Fruit fly (Drosophila melanogaster) whole organism, embryonic: ENCODE data around the gene CG13912.
A peak's percentile ranks its signal among the peaks of the same experiment; 100 is the strongest.

Source experiments
- Abd-B ChIP-seq: fragments of 200-800 bp; sonication (Bioruptor generic); optimal IDR thresholded peaks from 2 replicates; lab custom pipeline; 2018; ENCODE audit warnings: missing biosample characterization, mild to moderate bottlenecking, missing genetic modification characterization, moderate library complexity
- Adf1 ChIP-seq: fragments of 200-800 bp; sonication (Bioruptor generic); IDR thresholded peaks from 2 replicates; pipeline ENCODE4 v1.3.6; 2022; ENCODE audit warnings: missing biosample characterization, missing genetic modification characterization
- Antp ChIP-seq: fragments of 200-800 bp; sonication (Bioruptor generic); optimal IDR thresholded peaks from 3 replicates; lab custom pipeline; 2016; ENCODE audit warnings: missing biosample characterization, missing genetic modification characterization
- Atf-2 ChIP-seq: fragments of 200-800 bp; sonication (Bioruptor generic); optimal IDR thresholded peaks from 2 replicates; lab custom pipeline; 2016; ENCODE audit warnings: missing biosample characterization, missing genetic modification characterization
- CG10979 ChIP-seq: fragments of 200-800 bp; sonication (Bioruptor generic); optimal IDR thresholded peaks from 2 replicates; lab custom pipeline; 2018; ENCODE audit warnings: missing biosample characterization, mild to moderate bottlenecking, missing genetic modification characterization, moderate library complexity
- CG11093 ChIP-seq: fragments of 200-800 bp; sonication (Bioruptor generic); IDR thresholded peaks from 3 replicates; pipeline ENCODE4 v1.3.6; 2022; ENCODE audit warnings: missing biosample characterization, missing genetic modification characterization
- CG13287 ChIP-seq: fragments of 200-800 bp; sonication (Bioruptor generic); IDR thresholded peaks from 2 replicates; pipeline ENCODE4 v1.3.6; 2022; ENCODE audit warnings: missing biosample characterization, missing genetic modification characterization; ENCODE audit not compliant: partially characterized antibody
- CG13775 ChIP-seq: fragments of 200-800 bp; sonication (Bioruptor generic); optimal IDR thresholded peaks from 3 replicates; lab custom pipeline; 2017; ENCODE audit warnings: missing biosample characterization, mild to moderate bottlenecking, missing genetic modification characterization
- CG14441 ChIP-seq: fragments of 200-800 bp; sonication (Bioruptor generic); IDR thresholded peaks from 2 replicates; pipeline ENCODE4 v1.3.6; 2022; ENCODE audit warnings: missing biosample characterization, missing genetic modification characterization
- CG18011 ChIP-seq: fragments of 200-800 bp; sonication (Bioruptor generic); optimal IDR thresholded peaks from 2 replicates; lab custom pipeline; 2017; ENCODE audit warnings: missing biosample characterization, missing genetic modification characterization, mild to moderate bottlenecking, moderate library complexity, missing genotype
- CG1832 ChIP-seq: fragments of 200-800 bp; sonication (Bioruptor generic); optimal IDR thresholded peaks from 2 replicates; lab custom pipeline; 2017; ENCODE audit warnings: missing biosample characterization, mild to moderate bottlenecking, missing genetic modification characterization, inconsistent platforms
- CG2712 ChIP-seq: fragments of 200-800 bp; optimal IDR thresholded peaks from 3 replicates; lab custom pipeline; 2019; ENCODE audit warnings: missing biosample characterization, mild to moderate bottlenecking, missing genetic modification characterization, moderate library complexity
- CG34422 ChIP-seq: fragments of 200-800 bp; sonication (Bioruptor generic); IDR thresholded peaks from 3 replicates; pipeline ENCODE4 v1.3.6; 2022; ENCODE audit warnings: missing biosample characterization, missing genetic modification characterization
- CG3995 ChIP-seq: fragments of 200-800 bp; sonication (Bioruptor generic); optimal IDR thresholded peaks from 3 replicates; lab custom pipeline; 2016; ENCODE audit warnings: missing biosample characterization, missing genetic modification characterization
- CG4360 ChIP-seq: fragments of 200-800 bp; sonication (Bioruptor generic); IDR thresholded peaks from 2 replicates; pipeline ENCODE4 v1.3.6; 2022; ENCODE audit warnings: missing biosample characterization, missing genetic modification characterization
- CG6689 ChIP-seq: fragments of 200-800 bp; sonication (Bioruptor generic); IDR thresholded peaks from 2 replicates; pipeline ENCODE4 v1.3.6; 2022; ENCODE audit warnings: missing biosample characterization, missing genetic modification characterization
- CG7963 ChIP-seq: fragments of 200-800 bp; sonication (Bioruptor generic); IDR thresholded peaks from 3 replicates; pipeline ENCODE4 v1.3.6; 2022; ENCODE audit warnings: missing biosample characterization, missing genetic modification characterization; ENCODE audit not compliant: partially characterized antibody
- CG8924 ChIP-seq: fragments of 200-800 bp; optimal IDR thresholded peaks from 3 replicates; lab custom pipeline; 2019; ENCODE audit warnings: missing biosample characterization, mild to moderate bottlenecking, missing genetic modification characterization, moderate library complexity
- CTCF ChIP-seq: fragments of 200-800 bp; sonication (Bioruptor generic); optimal IDR thresholded peaks from 2 replicates; lab custom pipeline; 2017; ENCODE audit warnings: missing biosample characterization, mild to moderate bottlenecking, missing genetic modification characterization, moderate library complexity
- Camta ChIP-seq: fragments of 200-800 bp; sonication (Bioruptor generic); optimal IDR thresholded peaks from 2 replicates; lab custom pipeline; 2016; ENCODE audit warnings: missing biosample characterization, missing genetic modification characterization
- CoRest ChIP-seq: fragments of 200-800 bp; sonication (Bioruptor generic); optimal IDR thresholded peaks from 3 replicates; lab custom pipeline; 2018; ENCODE audit warnings: missing biosample characterization, mild to moderate bottlenecking, missing genetic modification characterization, moderate library complexity
- Deaf1 ChIP-seq: fragments of 200-800 bp; optimal IDR thresholded peaks from 3 replicates; lab custom pipeline; 2019; ENCODE audit warnings: missing biosample characterization, mild to moderate bottlenecking, missing genetic modification characterization, moderate library complexity
- Drgx ChIP-seq: fragments of 200-800 bp; sonication (Bioruptor generic); IDR thresholded peaks from 2 replicates; pipeline ENCODE4 v1.3.6; 2022; ENCODE audit warnings: missing biosample characterization, missing genetic modification characterization
- E2f1 ChIP-seq: fragments of 200-800 bp; sonication (Bioruptor generic); IDR thresholded peaks from 2 replicates; pipeline ENCODE4 v1.3.6; 2022; ENCODE audit warnings: missing biosample characterization, missing genetic modification characterization
- ERR ChIP-seq: fragments of 200-800 bp; sonication (Bioruptor generic); optimal IDR thresholded peaks from 2 replicates; lab custom pipeline; 2016; ENCODE audit warnings: missing biosample characterization, missing genetic modification characterization
- Elba2 ChIP-seq: fragments of 200-800 bp; sonication (Bioruptor generic); optimal IDR thresholded peaks from 3 replicates; lab custom pipeline; 2016; ENCODE audit warnings: missing biosample characterization, missing genetic modification characterization
- Max ChIP-seq: fragments of 200-800 bp; sonication (Bioruptor generic); optimal IDR thresholded peaks from 2 replicates; lab custom pipeline; 2016; ENCODE audit warnings: missing biosample characterization, mild to moderate bottlenecking, missing genetic modification characterization
- NFAT ChIP-seq: fragments of 200-800 bp; sonication (Bioruptor generic); IDR thresholded peaks from 2 replicates; pipeline ENCODE4 v1.3.6; 2022; ENCODE audit warnings: missing biosample characterization, missing genetic modification characterization
- Sox102F ChIP-seq: fragments of 200-800 bp; sonication (Bioruptor generic); optimal IDR thresholded peaks from 2 replicates; lab custom pipeline; 2018; ENCODE audit warnings: missing biosample characterization, mild to moderate bottlenecking, missing genetic modification characterization, moderate library complexity
- Sry-β ChIP-seq: fragments of 200-800 bp; sonication (Bioruptor generic); optimal IDR thresholded peaks from 2 replicates; lab custom pipeline; 2018; ENCODE audit warnings: missing biosample characterization, mild to moderate bottlenecking, missing genetic modification characterization, moderate library complexity
- ab ChIP-seq: fragments of 200-800 bp; sonication (Bioruptor generic); optimal IDR thresholded peaks from 2 replicates; lab custom pipeline; 2016; ENCODE audit warnings: missing biosample characterization, missing genetic modification characterization
- ac ChIP-seq: fragments of 200-800 bp; sonication (Bioruptor generic); optimal IDR thresholded peaks from 3 replicates; lab custom pipeline; 2017; ENCODE audit warnings: missing biosample characterization, mild to moderate bottlenecking, missing genetic modification characterization
- chif ChIP-seq, 2 experiments: fragments of 200-800 bp; sonication (Bioruptor generic); optimal IDR thresholded peaks; 3 replicates each; lab custom pipeline; 2016; ENCODE audit warnings: missing biosample characterization in 2 of 2, missing genetic modification characterization in 2 of 2
- dati ChIP-seq: fragments of 200-800 bp; sonication (Bioruptor generic); IDR thresholded peaks from 2 replicates; pipeline ENCODE4 v1.3.6; 2022; ENCODE audit warnings: missing biosample characterization, missing genetic modification characterization
- dmrt11E ChIP-seq: fragments of 200-800 bp; sonication (Bioruptor generic); optimal IDR thresholded peaks from 3 replicates; lab custom pipeline; 2018; ENCODE audit warnings: missing biosample characterization, mild to moderate bottlenecking, missing genetic modification characterization, moderate library complexity
- ems ChIP-seq: fragments of 200-800 bp; sonication (Bioruptor generic); optimal IDR thresholded peaks from 3 replicates; lab custom pipeline; 2016; ENCODE audit warnings: missing biosample characterization, missing genetic modification characterization
- esg ChIP-seq: fragments of 200-800 bp; sonication (Bioruptor generic); conservative IDR thresholded peaks from 2 replicates; pipeline ENCODE4 v1.3.6; 2022; ENCODE audit warnings: missing biosample characterization, missing genetic modification characterization
- grn ChIP-seq: fragments of 200-800 bp; sonication (Bioruptor generic); optimal IDR thresholded peaks from 3 replicates; lab custom pipeline; 2017; ENCODE audit warnings: missing biosample characterization, missing genetic modification characterization
- ind ChIP-seq: fragments of 200-800 bp; sonication (Bioruptor generic); optimal IDR thresholded peaks from 3 replicates; lab custom pipeline; 2016; ENCODE audit warnings: missing biosample characterization, missing genetic modification characterization
- knrl ChIP-seq: fragments of 200-800 bp; sonication (Bioruptor generic); IDR thresholded peaks from 3 replicates; pipeline ENCODE4 v1.3.6; 2022; ENCODE audit warnings: missing biosample characterization, missing genetic modification characterization; ENCODE audit not compliant: partially characterized antibody
- luna ChIP-seq: fragments of 200-800 bp; sonication (Bioruptor generic); optimal IDR thresholded peaks from 2 replicates; lab custom pipeline; 2016; ENCODE audit warnings: missing biosample characterization, missing genetic modification characterization
- nmo ChIP-seq: fragments of 200-800 bp; sonication (Bioruptor generic); optimal IDR thresholded peaks from 2 replicates; lab custom pipeline; 2018; ENCODE audit warnings: missing biosample characterization, mild to moderate bottlenecking, missing genetic modification characterization, moderate library complexity
- org-1 ChIP-seq: fragments of 200-800 bp; sonication (Bioruptor generic); optimal IDR thresholded peaks from 2 replicates; lab custom pipeline; 2017; ENCODE audit warnings: missing biosample characterization, missing genetic modification characterization
- otp ChIP-seq: fragments of 200-800 bp; sonication (Bioruptor generic); IDR thresholded peaks from 3 replicates; pipeline ENCODE4, ENCODE4 v1.3.6; 2022; ENCODE audit warnings: missing biosample characterization, missing genetic modification characterization
- p53 ChIP-seq: fragments of 200-800 bp; sonication (Bioruptor generic); optimal IDR thresholded peaks from 2 replicates; lab custom pipeline; 2016; ENCODE audit warnings: missing biosample characterization, missing genetic modification characterization
- pan ChIP-seq, 4 experiments: fragments of >200 bp in 3 of 4; fragments of 200-800 bp in 1 of 4; sonication (Bioruptor generic) in 1 of 4; optimal IDR thresholded peaks in 3 of 4; IDR thresholded peaks in 1 of 4; 2 replicates each; pipeline versions ENCODE4 v1.3.6 to Lab custom; 2017 to 2022; ENCODE audit warnings: missing biosample characterization in 2 of 4, missing genetic modification characterization in 2 of 4, mixed read lengths in 1 of 4
- phol ChIP-seq: fragments of 200-800 bp; sonication (Bioruptor generic); optimal IDR thresholded peaks from 3 replicates; lab custom pipeline; 2018; ENCODE audit warnings: missing biosample characterization, mild to moderate bottlenecking, missing genetic modification characterization, moderate library complexity
- sens ChIP-seq: fragments of 200-800 bp; sonication (Bioruptor generic); peaks from one replicate; lab custom pipeline; 2016; ENCODE audit warnings: missing biosample characterization, missing genetic modification characterization
- slou ChIP-seq: fragments of 200-800 bp; sonication (Bioruptor generic); optimal IDR thresholded peaks from 3 replicates; lab custom pipeline; 2016; ENCODE audit warnings: missing biosample characterization, missing genetic modification characterization
- ssp ChIP-seq: fragments of 200-800 bp; sonication (Bioruptor generic); IDR thresholded peaks from 2 replicates; pipeline ENCODE4 v1.3.6; 2022; ENCODE audit warnings: missing biosample characterization, missing genetic modification characterization
- stwl ChIP-seq: fragments of 200-800 bp; sonication (Bioruptor generic); optimal IDR thresholded peaks from 3 replicates; lab custom pipeline; 2018; ENCODE audit warnings: missing biosample characterization, mild to moderate bottlenecking, missing genetic modification characterization, moderate library complexity

The CG13912 gene

DNA sequence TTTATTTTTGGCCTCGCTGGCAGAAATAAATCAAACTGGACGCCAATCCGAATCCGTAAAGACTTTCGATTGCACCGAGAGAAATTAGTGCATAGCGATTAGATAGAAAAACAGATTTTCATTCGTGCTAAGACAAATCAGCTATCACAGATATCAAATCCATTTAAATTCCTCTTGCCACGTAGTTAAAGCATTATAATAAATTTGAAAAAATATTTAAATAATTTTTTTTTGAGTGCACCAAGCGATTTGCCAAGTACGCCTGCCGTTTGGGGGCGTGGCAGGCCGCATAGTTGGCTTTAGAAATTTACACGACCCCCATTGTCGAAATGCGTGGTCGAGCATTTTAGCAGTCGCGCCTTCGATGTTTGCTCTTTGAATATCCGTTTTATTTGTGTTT is 37.7 kb upstream of the CG13912 start (continued):
- TF ChIP-seq Elba2 (no peak), Drgx (GFP tag; lab: Robert Waterston, UW) (no peak), Max (GFP tag; lab: Kevin White, UChicago) (peak; percentile 26), ac (GFP tag; lab: Kevin White, UChicago) (no peak), CTCF (GFP tag; lab: Kevin White, UChicago) (no peak), NFAT (GFP tag; lab: Robert Waterston, UW) (peak; percentile 59), otp (GFP tag; lab: Robert Waterston, UW) (0 out of 3 replicates have a peak, but pooled peaks have one; percentile 6), Deaf1 (tag; lab: Kevin White, UChicago) (no peak), Sox102F (GFP tag; lab: Kevin White, UChicago) (peak; percentile 46), nmo (GFP tag; lab: Kevin White, UChicago) (peak; percentile 47), grn (GFP tag; lab: Kevin White, UChicago) (no peak), slou (GFP tag; lab: Kevin White, UChicago) (no peak), CG14441 (GFP tag; lab: Robert Waterston, UW) (peak; percentile 71), CG18011 (GFP tag; lab: Kevin White, UChicago) (no peak), CG13775 (GFP tag; lab: Kevin White, UChicago) (peak; percentile 31), p53 (no peak), phol (tag; lab: Kevin White, UChicago) (peak; percentile 40), Adf1 (GFP tag; lab: Robert Waterston, UW) (0 out of 2 replicates have a peak, but pooled peaks have one; percentile 9), E2f1 (GFP tag; lab: Robert Waterston, UW) (peak; percentile 42; the same call in 1 of the 2 replicates), Antp (GFP tag; lab: Kevin White, UChicago) (peak; percentile 17), sens (GFP tag; lab: Kevin White, UChicago) (peak; percentile 79), CG10979 (tag; lab: Kevin White, UChicago) (peak; percentile 30), Sry-β (GFP tag; lab: Kevin White, UChicago) (no peak), dati (GFP tag; lab: Robert Waterston, UW) (0 out of 2 replicates have a peak, but pooled peaks have one; percentile 18), CG3995 (GFP tag; lab: Kevin White, UChicago) (no peak), chif (GFP tag; optimal IDR thresholded peaks at IDR 0.05; lab: Kevin White, UChicago) (no peak), ssp (peak; percentile 29; the same call in 1 of the 2 replicates), CoRest (tag; lab: Kevin White, UChicago) (peak; percentile 54), stwl (tag; lab: Kevin White, UChicago) (no peak), CG11093 (GFP tag; lab: Robert Waterston, UW) (no peak), Camta (GFP tag; lab: Kevin White, UChicago) (no peak), Atf-2 (GFP tag; lab: Kevin White, UChicago) (no peak), ERR (GFP tag; lab: Kevin White, UChicago) (no peak), CG6689 (0 out of 2 replicates have a peak, but pooled peaks have one; percentile 28), dmrt11E (tag; lab: Kevin White, UChicago) (no peak), Abd-B (GFP tag; lab: Kevin White, UChicago) (peak; percentile 29), org-1 (no peak), knrl (GFP tag; lab: Robert Waterston, UW) (no peak), CG4360 (GFP tag; lab: Robert Waterston, UW) (0 out of 2 replicates have a peak, but pooled peaks have one; percentile 7), CG2712 (tag; lab: Kevin White, UChicago) (peak; percentile 61), esg (GFP tag; lab: Robert Waterston, UW) (peak; percentile 41), CG1832 (GFP tag; lab: Kevin White, UChicago) (no peak), CG13287 (GFP tag; lab: Robert Waterston, UW) (no peak), ems (no peak), luna (GFP tag; lab: Kevin White, UChicago) (no peak), ind (GFP tag; lab: Kevin White, UChicago) (peak; percentile 38), ab (GFP tag; lab: Kevin White, UChicago) (no peak), CG8924 (tag; lab: Kevin White, UChicago) (peak; percentile 25), CG7963 (GFP tag; lab: Robert Waterston, UW) (no peak), CG34422 (no peak), pan (optimal IDR thresholded peaks at IDR 0.05; lab: Kevin White, UChicago) (no peak), pan (GFP tag; optimal IDR thresholded peaks at IDR 0.05 in 1 of 2, IDR thresholded peaks at IDR 0.05 in 1 of 2) (peak in 1 of 2 experiments; percentile 60)
